Worm (Caenorhabditis elegans) whole organism, early embryonic: ENCODE measurements around the gene natc-2.

ENCODE experiments used
- F13C5.2 ChIP-seq: sonication (generic microtip); optimal IDR thresholded peaks from 2 replicates; lab custom pipeline; 2017; ENCODE audit warnings: mild to moderate bottlenecking, missing genetic modification characterization, inconsistent platforms, missing compliant biosample characterization
- aly-1 ChIP-seq: sonication (generic microtip); optimal IDR thresholded peaks from 2 replicates; lab custom pipeline; 2016; ENCODE audit warnings: missing genetic modification characterization, missing compliant biosample characterization
- ama-1 ChIP-seq: fragments of 150-350 bp; optimal IDR thresholded peaks from 2 replicates; lab custom pipeline; 2014
- ceh-13 ChIP-seq: fragments of 200-800 bp; sonication (Bioruptor generic); optimal IDR thresholded peaks from 2 replicates; lab custom pipeline; 2018; ENCODE audit warnings: mild to moderate bottlenecking, missing genetic modification characterization, missing compliant biosample characterization
- ets-7 ChIP-seq: sonication (generic microtip); optimal IDR thresholded peaks from 2 replicates; lab custom pipeline; 2016; ENCODE audit warnings: missing genotype, missing genetic modification characterization, missing compliant biosample characterization
- flt-1 ChIP-seq: fragments of 200-800 bp; sonication (Bioruptor generic); IDR thresholded peaks from 2 replicates; pipeline ENCODE4 v1.3.6; 2022; ENCODE audit warnings: missing genetic modification characterization, missing compliant biosample characterization
- hmbx-1 ChIP-seq: sonication (generic microtip); optimal IDR thresholded peaks from 2 replicates; lab custom pipeline; 2016; ENCODE audit warnings: mild to moderate bottlenecking, missing genetic modification characterization, missing compliant biosample characterization
- hmg-4 ChIP-seq: fragments of 200-800 bp; sonication (Bioruptor generic); optimal IDR thresholded peaks from 2 replicates; lab custom pipeline; 2018; ENCODE audit warnings: mild to moderate bottlenecking, missing genetic modification characterization, missing compliant biosample characterization
- hnd-1 ChIP-seq: sonication (generic microtip); optimal IDR thresholded peaks from 2 replicates; lab custom pipeline; 2016; ENCODE audit warnings: missing genetic modification characterization, missing compliant biosample characterization
- pes-1 ChIP-seq: fragments of 200-800 bp; sonication (Bioruptor generic); IDR thresholded peaks from 2 replicates; pipeline ENCODE4 v1.3.6; 2022; ENCODE audit warnings: missing genetic modification reagents, missing genetic modification characterization, missing compliant biosample characterization
- sea-1 ChIP-seq: fragments of 200-800 bp; sonication (Bioruptor generic); conservative IDR thresholded peaks from 2 replicates; pipeline ENCODE4 v1.3.6; 2022; ENCODE audit warnings: missing genetic modification characterization, missing compliant biosample characterization
- tbx-11 ChIP-seq: fragments of 200-800 bp; sonication (Bioruptor generic); IDR thresholded peaks from 2 replicates; pipeline ENCODE4 v1.3.6; 2022; ENCODE audit warnings: missing genetic modification characterization, missing compliant biosample characterization
- tbx-37 ChIP-seq: fragments of 200-800 bp; sonication (Bioruptor generic); conservative IDR thresholded peaks from 2 replicates; pipeline ENCODE4 v1.3.6; 2022; ENCODE audit warnings: missing genetic modification reagents, missing genetic modification characterization, missing compliant biosample characterization
- tra-4 ChIP-seq: sonication (generic microtip); optimal IDR thresholded peaks from 2 replicates; lab custom pipeline; 2017; ENCODE audit warnings: missing genetic modification characterization, missing compliant biosample characterization

The natc-2 gene

DNA sequence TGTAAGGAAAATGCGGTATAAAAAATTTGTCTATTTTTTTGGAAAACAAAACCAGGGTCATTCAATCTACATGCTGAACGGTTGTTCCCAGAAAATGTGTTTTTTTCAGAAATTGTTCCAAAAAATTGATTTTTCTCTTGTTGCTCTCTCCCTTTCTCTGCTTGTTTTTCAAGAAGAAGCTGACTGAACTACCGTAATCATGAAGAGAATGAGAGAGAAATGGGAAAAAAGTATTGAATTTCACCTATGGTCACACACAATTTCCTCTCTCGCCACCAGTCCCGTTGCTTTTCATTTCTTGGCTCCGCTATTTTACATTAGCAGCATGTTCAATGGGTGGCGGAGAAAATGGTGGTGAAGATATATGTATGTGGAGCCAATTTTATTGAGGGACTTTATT is 48.9 kb downstream of the natc-2 start:
- TF ChIP-seq sea-1 (no peak), flt-1 (no peak), ets-7 (tag; lab: Kevin White, UChicago) (no peak), tbx-11 (GFP tag; lab: Robert Waterston, UW) (no peak), hmg-4 (GFP tag; lab: Kevin White, UChicago) (no peak), ama-1 (no peak), hnd-1 (tag; lab: Kevin White, UChicago) (no peak), pes-1 (no peak)

DNA sequence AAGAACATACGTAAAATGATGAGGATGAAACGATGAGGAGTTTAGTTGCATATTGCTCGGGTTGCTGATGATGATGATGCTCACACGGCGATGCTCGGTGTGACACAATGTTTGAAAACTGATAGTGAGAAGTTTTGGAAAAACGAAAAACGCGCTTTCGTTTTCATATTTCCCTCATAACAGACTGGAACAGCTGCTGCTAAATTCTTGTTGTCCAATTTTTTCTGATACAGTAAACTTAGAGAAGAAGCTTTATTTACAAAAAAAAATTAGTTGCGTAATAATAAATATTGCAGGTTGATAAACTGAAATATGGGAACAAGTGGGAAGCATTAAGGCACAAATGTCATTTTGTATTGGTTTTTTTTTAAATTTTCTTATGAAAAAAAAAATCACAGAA is 50.7 kb downstream of the natc-2 start, which contains the start of gene ceh-33:
Gene ceh-33 (minus strand): TSS at position 101 of the 400 bp plus-strand sequence.
- no peak for TF ChIP-seq ama-1
- TF ChIP-seq tra-4: no peak
- no peak for TF ChIP-seq hmbx-1 (tag; lab: Kevin White, UChicago)
- no peak for TF ChIP-seq F13C5.2 (tag; lab: Kevin White, UChicago)
- no peak for TF ChIP-seq ets-7 (tag; lab: Kevin White, UChicago)
- no peak for TF ChIP-seq ceh-13 (GFP tag; lab: Kevin White, UChicago)
- TF ChIP-seq tbx-37 (GFP tag; lab: Robert Waterston, UW): no peak
- TF ChIP-seq flt-1: no peak
- no peak for TF ChIP-seq aly-1 (tag; lab: Kevin White, UChicago)
